Worm (Caenorhabditis elegans) whole organism, mixed stage, embryonic: Measurements from ENCODE around the gene ptb-1.

Source experiments
- cnd-1 ChIP-seq: fragments of 200-800 bp; sonication (Bioruptor generic); optimal IDR thresholded peaks from 2 replicates; lab custom pipeline; 2018; ENCODE audit warnings: mild to moderate bottlenecking, missing genetic modification characterization, missing compliant biosample characterization
- hlh-1 ChIP-seq: fragments of 150-350 bp; optimal IDR thresholded peaks from 2 replicates; lab custom pipeline; 2014; ENCODE audit warnings: missing biosample characterization, missing genetic modification reagents, missing genetic modification characterization
- nhr-12 ChIP-seq: fragments of 150-350 bp; optimal IDR thresholded peaks from 2 replicates; lab custom pipeline; 2014; ENCODE audit warnings: missing biosample characterization, missing genetic modification characterization
- nhr-28 ChIP-seq: fragments of 150-350 bp; optimal IDR thresholded peaks from 2 replicates; lab custom pipeline; 2014; ENCODE audit warnings: missing biosample characterization, missing genetic modification characterization
- snpc-4 ChIP-seq: fragments of 150-350 bp; optimal IDR thresholded peaks from 2 replicates; lab custom pipeline; 2014; ENCODE audit warnings: missing biosample characterization, missing genetic modification characterization
- tbx-8 ChIP-seq: fragments of 200-800 bp; sonication (Bioruptor generic); optimal IDR thresholded peaks from 2 replicates; lab custom pipeline; 2018; ENCODE audit warnings: mild to moderate bottlenecking, missing genetic modification characterization, moderate library complexity, missing compliant biosample characterization
- unc-120 ChIP-seq: sonication (generic microtip); optimal IDR thresholded peaks from 2 replicates; lab custom pipeline; 2017; ENCODE audit warnings: missing genetic modification characterization, missing compliant biosample characterization; ENCODE audit not compliant: poor library complexity, severe bottlenecking
- unc-62 ChIP-seq: fragments of 150-350 bp; optimal IDR thresholded peaks from 2 replicates; lab custom pipeline; 2014; ENCODE audit warnings: missing biosample characterization, missing genetic modification reagents, missing genetic modification characterization
- ztf-11 ChIP-seq: fragments of 150-350 bp; optimal IDR thresholded peaks from 2 replicates; lab custom pipeline; 2014; ENCODE audit warnings: missing biosample characterization, missing genetic modification characterization

DNA sequence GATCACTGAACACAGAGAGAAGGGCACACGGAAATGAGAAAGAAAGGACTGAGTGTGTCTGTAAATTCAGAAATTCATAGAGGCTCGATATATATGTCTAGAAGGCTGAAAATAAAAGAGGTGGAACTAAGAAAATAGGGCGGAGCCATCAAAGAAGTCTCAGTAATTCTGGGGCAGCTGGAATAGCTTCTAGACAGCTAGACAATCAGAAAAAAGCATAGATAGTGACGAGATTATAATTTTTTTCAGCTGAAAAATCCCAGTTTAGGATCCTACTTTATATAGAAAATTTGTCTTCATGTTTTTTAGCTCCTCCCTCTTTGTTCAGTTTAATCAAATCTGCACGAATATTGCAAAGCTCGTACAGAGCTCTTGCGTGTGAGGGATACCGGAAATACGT, 10.4 kb upstream of the ptb-1 start, which contains the start of gene D2089.3:
- TF ChIP-seq nhr-12 (no peak), ztf-11 (tag; lab: Kevin White, UChicago) (no peak), hlh-1 (tag; lab: Kevin White, UChicago) (no peak), unc-62 (no peak), snpc-4 (no peak), nhr-28 (tag; lab: Kevin White, UChicago) (no peak), cnd-1 (tag; lab: Kevin White, UChicago) (no peak), unc-120 (tag; lab: Kevin White, UChicago) (no peak), tbx-8 (no peak)
